Worm (Caenorhabditis elegans) whole organism, late embryonic: ENCODE measurements around the gene F57B9.1.

Experiments used
- C38D4.7 ChIP-seq: fragments of 200-800 bp; sonication (Bioruptor generic); optimal IDR thresholded peaks from 2 replicates; lab custom pipeline; 2018; ENCODE audit warnings: mild to moderate bottlenecking, missing genetic modification characterization, moderate library complexity, missing compliant biosample characterization
- F13H6.1 ChIP-seq: sonication (generic microtip); optimal IDR thresholded peaks from 2 replicates; lab custom pipeline; 2016; ENCODE audit warnings: missing genetic modification characterization, missing compliant biosample characterization
- K02D7.2 ChIP-seq: sonication (generic microtip); optimal IDR thresholded peaks from 2 replicates; lab custom pipeline; 2017; ENCODE audit warnings: mild to moderate bottlenecking, missing genetic modification characterization, missing compliant biosample characterization
- Y22D7AL.16 ChIP-seq: sonication (generic microtip); optimal IDR thresholded peaks from 2 replicates; lab custom pipeline; 2016; ENCODE audit warnings: missing genetic modification characterization, missing compliant biosample characterization
- ahr-1 ChIP-seq: sonication (generic microtip); optimal IDR thresholded peaks from 2 replicates; lab custom pipeline; 2016; ENCODE audit warnings: missing genetic modification characterization, missing compliant biosample characterization
- ama-1 ChIP-seq: fragments of 150-350 bp; optimal IDR thresholded peaks from 2 replicates; lab custom pipeline; 2014
- ceh-18 ChIP-seq: sonication (generic microtip); optimal IDR thresholded peaks from 2 replicates; lab custom pipeline; 2016; ENCODE audit warnings: missing genetic modification characterization, missing compliant biosample characterization
- ceh-19 ChIP-seq: fragments of 200-800 bp; sonication (Bioruptor generic); optimal IDR thresholded peaks from 2 replicates; lab custom pipeline; 2018; ENCODE audit warnings: mild to moderate bottlenecking, missing genetic modification characterization, missing compliant biosample characterization
- ceh-22 ChIP-seq: sonication (generic microtip); optimal IDR thresholded peaks from 2 replicates; lab custom pipeline; 2017; ENCODE audit warnings: missing biosample characterization, missing genetic modification characterization
- ceh-30 ChIP-seq: fragments of 150-350 bp; optimal IDR thresholded peaks from 2 replicates; lab custom pipeline; 2014; ENCODE audit warnings: missing biosample characterization, missing genetic modification characterization
- ceh-31 ChIP-seq: sonication (generic microtip); optimal IDR thresholded peaks from 2 replicates; lab custom pipeline; 2016; ENCODE audit warnings: missing genetic modification characterization, missing compliant biosample characterization
- ceh-34 ChIP-seq: sonication (generic microtip); optimal IDR thresholded peaks from 2 replicates; lab custom pipeline; 2016; ENCODE audit warnings: mild to moderate bottlenecking, missing genetic modification characterization, missing compliant biosample characterization
- ceh-48 ChIP-seq: sonication (generic microtip); optimal IDR thresholded peaks from 2 replicates; lab custom pipeline; 2016; ENCODE audit warnings: missing genetic modification characterization, inconsistent platforms, missing compliant biosample characterization
- ceh-6 ChIP-seq: fragments of 200-800 bp; sonication (Bioruptor generic); optimal IDR thresholded peaks from 2 replicates; lab custom pipeline; 2018; ENCODE audit warnings: mild to moderate bottlenecking, missing genetic modification characterization, missing compliant biosample characterization
- che-1 ChIP-seq: sonication (generic microtip); optimal IDR thresholded peaks from 2 replicates; lab custom pipeline; 2016; ENCODE audit warnings: mild to moderate bottlenecking, missing genetic modification characterization, missing compliant biosample characterization
- dmd-4 ChIP-seq: sonication (generic microtip); optimal IDR thresholded peaks from 2 replicates; lab custom pipeline; 2016; ENCODE audit warnings: borderline replicate concordance, missing genetic modification characterization, missing compliant biosample characterization
- dve-1 ChIP-seq: sonication (generic microtip); optimal IDR thresholded peaks from 2 replicates; lab custom pipeline; 2017; ENCODE audit warnings: antibody characterized with exemption, mild to moderate bottlenecking, missing genetic modification characterization, missing compliant biosample characterization
- ets-4 ChIP-seq: sonication (generic microtip); optimal IDR thresholded peaks from 2 replicates; lab custom pipeline; 2016; ENCODE audit warnings: missing genetic modification characterization, missing compliant biosample characterization
- fkh-6 ChIP-seq: sonication (generic microtip); optimal IDR thresholded peaks from 2 replicates; lab custom pipeline; 2016; ENCODE audit warnings: missing genetic modification characterization, missing compliant biosample characterization
- gmeb-2 ChIP-seq: sonication (generic microtip); optimal IDR thresholded peaks from 2 replicates; lab custom pipeline; 2016; ENCODE audit warnings: missing genetic modification characterization, inconsistent platforms, missing compliant biosample characterization
- hlh-13 ChIP-seq: fragments of 200-800 bp; sonication (Bioruptor generic); optimal IDR thresholded peaks from 2 replicates; lab custom pipeline; 2018; ENCODE audit warnings: mild to moderate bottlenecking, missing genetic modification characterization, missing compliant biosample characterization
- hlh-30 ChIP-seq: sonication (generic microtip); optimal IDR thresholded peaks from 2 replicates; lab custom pipeline; 2017; ENCODE audit warnings: antibody characterized with exemption, missing genetic modification characterization, missing compliant biosample characterization; ENCODE audit not compliant: insufficient read depth
- hlh-8 ChIP-seq: sonication (generic microtip); optimal IDR thresholded peaks from 2 replicates; lab custom pipeline; 2016; ENCODE audit warnings: missing genotype, missing genetic modification characterization, missing compliant biosample characterization
- lin-11 ChIP-seq: fragments of 200-800 bp; sonication (Bioruptor generic); optimal IDR thresholded peaks from 2 replicates; lab custom pipeline; 2018; ENCODE audit warnings: mild to moderate bottlenecking, missing genetic modification characterization, missing compliant biosample characterization
- mec-3 ChIP-seq: sonication (generic microtip); optimal IDR thresholded peaks from 2 replicates; lab custom pipeline; 2016; ENCODE audit warnings: borderline replicate concordance, missing genetic modification characterization, missing compliant biosample characterization
- nfya-1 ChIP-seq: sonication (generic microtip); optimal IDR thresholded peaks from 2 replicates; lab custom pipeline; 2017; ENCODE audit warnings: missing genetic modification characterization, mild to moderate bottlenecking, missing compliant biosample characterization, antibody characterized with exemption, moderate library complexity
- nhr-232 ChIP-seq: sonication (generic microtip); optimal IDR thresholded peaks from 2 replicates; lab custom pipeline; 2016; ENCODE audit warnings: missing genetic modification characterization, missing compliant biosample characterization
- npax-4 ChIP-seq: sonication (generic microtip); optimal IDR thresholded peaks from 2 replicates; lab custom pipeline; 2016; ENCODE audit warnings: missing genetic modification characterization, missing compliant biosample characterization
- pag-3 ChIP-seq: sonication (generic microtip); optimal IDR thresholded peaks from 2 replicates; lab custom pipeline; 2016; ENCODE audit warnings: missing compliant biosample characterization, missing genetic modification characterization, borderline replicate concordance
- pat-9 ChIP-seq: fragments of 200-800 bp; sonication (Bioruptor generic); optimal IDR thresholded peaks from 2 replicates; lab custom pipeline; 2018; ENCODE audit warnings: mild to moderate bottlenecking, missing genetic modification characterization, moderate library complexity, missing compliant biosample characterization
- pha-2 ChIP-seq: sonication (generic microtip); optimal IDR thresholded peaks from 2 replicates; lab custom pipeline; 2017; ENCODE audit warnings: mild to moderate bottlenecking, missing genetic modification characterization, missing compliant biosample characterization
- pha-4 ChIP-seq: fragments of 150-350 bp; optimal IDR thresholded peaks from 2 replicates; lab custom pipeline; 2018; ENCODE audit warnings: missing biosample characterization, missing genetic modification reagents, missing genetic modification characterization
- pqm-1 ChIP-seq: sonication (generic microtip); optimal IDR thresholded peaks from 2 replicates; lab custom pipeline; 2016; ENCODE audit warnings: missing genetic modification characterization, missing compliant biosample characterization
- pros-1 ChIP-seq: fragments of 150-350 bp; optimal IDR thresholded peaks from 2 replicates; lab custom pipeline; 2014; ENCODE audit warnings: missing biosample characterization, missing genetic modification reagents, missing genetic modification characterization
- ref-2 ChIP-seq: sonication (generic microtip); optimal IDR thresholded peaks from 2 replicates; lab custom pipeline; 2016; ENCODE audit warnings: missing genetic modification characterization, missing compliant biosample characterization
- rnt-1 ChIP-seq: sonication (generic microtip); optimal IDR thresholded peaks from 2 replicates; lab custom pipeline; 2016; ENCODE audit warnings: missing genetic modification characterization, missing compliant biosample characterization
- sox-4 ChIP-seq: sonication (generic microtip); optimal IDR thresholded peaks from 2 replicates; lab custom pipeline; 2017; ENCODE audit warnings: mild to moderate bottlenecking, missing genetic modification characterization, inconsistent platforms, missing compliant biosample characterization
- tbx-2 ChIP-seq: sonication (generic microtip); optimal IDR thresholded peaks from 2 replicates; lab custom pipeline; 2016; ENCODE audit warnings: missing genetic modification characterization, missing compliant biosample characterization
- unc-3 ChIP-seq, 2 experiments: fragments of 200-800 bp in 1 of 2; sonication (Bioruptor generic) in 1 of 2; sonication (generic microtip) in 1 of 2; conservative IDR thresholded peaks in 1 of 2; optimal IDR thresholded peaks in 1 of 2; 2 replicates each; pipeline versions ENCODE4 v1.3.6 to Lab custom; 2016 to 2022; ENCODE audit warnings: missing compliant biosample characterization in 2 of 2, missing genetic modification characterization in 2 of 2, missing genetic modification reagents in 1 of 2
- unc-55 ChIP-seq: sonication (generic microtip); optimal IDR thresholded peaks from 2 replicates; lab custom pipeline; 2017; ENCODE audit warnings: missing biosample characterization, missing genetic modification reagents, missing genetic modification characterization

The F57B9.1 gene

DNA sequence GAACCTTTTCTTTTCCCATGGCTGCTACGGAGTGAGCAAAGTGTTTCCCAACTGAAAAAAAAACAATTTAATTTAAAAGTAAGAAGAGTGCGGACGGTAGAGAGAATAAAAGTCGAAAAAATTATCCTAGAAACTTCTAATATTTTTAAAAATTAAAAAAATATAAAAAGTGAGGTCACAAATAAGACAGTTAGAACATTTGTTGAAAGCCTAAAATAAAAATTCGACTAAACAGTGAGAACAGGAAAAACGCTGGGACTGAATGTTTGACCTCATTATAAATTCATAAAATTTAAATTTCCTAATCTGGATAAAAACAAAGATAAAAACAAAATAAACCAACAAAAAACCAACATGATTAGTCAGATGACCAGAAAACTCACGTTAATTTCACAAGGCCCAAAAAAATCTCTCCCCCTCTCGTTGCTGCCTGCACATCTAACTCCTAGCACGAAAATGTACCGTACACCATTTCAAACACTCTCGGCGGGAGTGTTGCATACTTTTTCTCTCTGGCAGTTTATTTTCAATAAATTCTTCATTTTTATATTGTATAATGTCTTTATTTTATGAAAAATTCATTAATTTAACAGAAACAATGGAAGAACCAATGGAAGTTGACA, 9.9 kb downstream of the F57B9.1 start, which contains the start of the genes eef-1A.1 and rfc-4 (continued):
- TF ChIP-seq hlh-13 (GFP tag; lab: Kevin White, UChicago) (no peak), dmd-4 (tag; lab: Kevin White, UChicago) (no peak), C38D4.7 (GFP tag; lab: Kevin White, UChicago) (peak; percentile 16), dve-1 (peak; percentile 72), ceh-30 (tag; lab: Kevin White, UChicago) (peak; percentile 40), pha-2 (tag; lab: Kevin White, UChicago) (peak; percentile 0), pqm-1 (tag; lab: Kevin White, UChicago) (peak; percentile 62)

DNA sequence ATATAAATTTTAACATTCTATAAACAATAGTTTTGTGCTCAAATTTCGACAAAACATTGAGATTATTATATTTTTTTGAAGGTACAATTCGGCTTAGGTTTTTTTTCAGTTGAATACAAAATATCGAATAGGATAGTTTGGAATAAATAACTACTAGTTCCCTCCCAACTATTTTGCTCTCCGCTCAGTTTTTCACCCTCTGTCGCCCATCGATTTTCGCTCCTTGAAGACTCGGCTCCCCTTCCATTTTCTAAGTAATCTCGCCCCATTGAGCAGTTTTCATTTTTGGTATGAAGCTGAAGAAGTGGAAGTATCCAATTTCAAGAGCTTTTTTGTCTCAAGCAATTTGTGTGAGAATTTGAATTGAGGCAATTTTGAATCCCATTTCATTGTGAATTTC, 11.8 kb downstream of the F57B9.1 start, which contains the start of gene F31E3.2:
Gene F31E3.2 (plus strand): TSS at position 301 of the 400 bp plus-strand sequence.
- TF ChIP-seq ceh-48: peak; percentile 22
- TF ChIP-seq lin-11 (tag; lab: Kevin White, UChicago): no peak
- TF ChIP-seq ahr-1: no peak
- TF ChIP-seq, all 69 proteins: peak for 1

DNA sequence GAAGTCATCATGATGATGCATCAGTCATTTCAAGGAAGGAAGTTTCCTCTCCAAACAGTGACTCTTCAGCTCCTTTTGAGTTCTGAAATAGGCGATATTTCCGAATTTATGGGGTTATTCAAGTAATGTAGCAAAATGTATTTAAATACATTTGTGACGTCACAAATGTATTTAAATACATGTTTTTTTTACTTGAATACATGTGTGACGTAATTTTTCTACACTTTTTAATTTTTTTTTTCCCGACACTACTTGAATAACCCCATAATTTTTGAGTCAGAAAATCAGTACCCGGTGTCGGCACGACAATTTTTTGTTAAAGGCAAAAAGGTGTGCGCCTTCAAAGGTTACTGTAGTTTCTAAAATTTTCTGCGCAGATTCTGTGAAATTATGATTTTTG, 13.1 kb downstream of the F57B9.1 start:
- TF ChIP-seq K02D7.2 (tag; lab: Kevin White, UChicago) (no peak), Y22D7AL.16 (tag; lab: Kevin White, UChicago) (no peak), sox-4 (no peak), ceh-34 (tag; lab: Kevin White, UChicago) (no peak), ceh-22 (tag; lab: Kevin White, UChicago) (no peak), nhr-232 (no peak)
- TF ChIP-seq, all 69 proteins: peak for 0

DNA sequence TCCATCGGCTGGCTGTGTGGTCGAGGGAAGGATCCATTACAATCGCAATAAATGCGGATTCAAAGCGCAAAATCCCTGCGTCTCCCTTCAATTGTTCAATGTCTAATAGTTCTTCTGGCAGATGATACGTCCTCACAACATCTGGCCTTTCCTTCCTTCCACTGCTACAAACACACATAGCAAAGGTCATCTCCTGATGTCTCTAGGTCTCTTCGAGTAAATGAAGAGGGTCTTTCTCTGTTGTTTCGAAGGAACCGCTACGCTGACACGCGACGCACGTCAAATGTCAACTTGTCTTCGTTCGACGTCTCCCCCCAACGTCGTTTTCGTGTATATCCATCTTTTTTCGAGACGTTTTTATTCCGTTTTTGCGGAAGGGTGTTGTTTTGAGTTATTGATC, 17.0 kb downstream of the F57B9.1 start:
- TF ChIP-seq hlh-30 (tag; lab: Kevin White, UChicago) (peak; percentile 56), ceh-31 (peak; percentile 65), ceh-34 (tag; lab: Kevin White, UChicago) (peak; percentile 37), ceh-30 (tag; lab: Kevin White, UChicago) (no peak), ets-4 (tag; lab: Kevin White, UChicago) (no peak), ama-1 (lab: Kevin White, UChicago) (no peak), pqm-1 (tag; lab: Kevin White, UChicago) (no peak), ref-2 (tag; lab: Kevin White, UChicago) (peak; percentile 62), ceh-18 (tag; lab: Kevin White, UChicago) (peak; percentile 18), dve-1 (no peak), pat-9 (tag; lab: Kevin White, UChicago) (peak; percentile 10), C38D4.7 (GFP tag; lab: Kevin White, UChicago) (no peak), nfya-1 (peak; percentile 60), hlh-8 (tag; lab: Kevin White, UChicago) (peak; percentile 94), pha-4 (tag; lab: Kevin White, UChicago) (no peak), npax-4 (tag; lab: Kevin White, UChicago) (no peak), rnt-1 (tag; lab: Kevin White, UChicago) (peak; percentile 39), tbx-2 (tag; lab: Kevin White, UChicago) (peak; percentile 60), unc-55 (GFP tag; lab: Kevin White, UChicago) (peak; percentile 100), pros-1 (tag; lab: Kevin White, UChicago) (no peak)
- TF ChIP-seq, all 69 proteins: peak for 11

DNA sequence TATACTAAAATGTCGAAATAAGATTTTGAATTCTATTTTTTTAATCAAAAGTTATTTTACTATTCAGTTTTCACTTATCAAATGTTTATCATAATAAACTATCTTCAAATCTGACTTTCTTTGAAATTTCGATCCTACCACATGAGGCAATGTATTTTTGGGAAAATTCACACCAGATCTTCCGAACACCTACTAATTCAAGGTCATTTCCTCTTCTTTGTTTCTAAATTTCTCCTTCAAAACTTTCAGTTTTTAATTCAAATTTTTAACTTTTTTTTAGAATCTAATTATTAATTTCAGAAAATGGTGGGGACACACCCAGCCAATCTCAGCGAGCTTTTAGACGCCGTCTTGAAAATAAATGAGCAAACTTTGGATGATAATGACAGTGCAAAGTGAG, 17.7 kb downstream of the F57B9.1 start, which contains the start of gene ceh-20:
Gene ceh-20 (plus strand): TSS at position 301 of the 400 bp plus-strand sequence.
- TF ChIP-seq hlh-8 (tag; lab: Kevin White, UChicago) (no peak), che-1 (tag; lab: Kevin White, UChicago) (no peak), lin-11 (tag; lab: Kevin White, UChicago) (no peak), mec-3 (no peak), F13H6.1 (tag; lab: Kevin White, UChicago) (no peak), hlh-30 (tag; lab: Kevin White, UChicago) (no peak), ceh-19 (no peak), pha-4 (tag; lab: Kevin White, UChicago) (no peak), gmeb-2 (tag; lab: Kevin White, UChicago) (no peak), fkh-6 (tag; lab: Kevin White, UChicago) (no peak), ceh-6 (GFP tag; lab: Kevin White, UChicago) (no peak), ceh-48 (no peak), unc-3 (GFP tag; conservative IDR thresholded peaks at IDR 0.05; lab: Robert Waterston, UW) (no peak), unc-3 (tag; optimal IDR thresholded peaks at IDR 0.05; lab: Kevin White, UChicago) (no peak), pag-3 (tag; lab: Kevin White, UChicago) (no peak)
